Worm (Caenorhabditis elegans) whole organism, L4 larva: ENCODE measurements around the gene K07E3.2.

Experiments used
- D1046.2 ChIP-seq: fragments of 200-800 bp; sonication (Bioruptor generic); IDR thresholded peaks from 2 replicates; pipeline ENCODE4 v1.3.6; 2022; ENCODE audit warnings: missing genetic modification characterization, missing compliant biosample characterization
- F44E2.7 ChIP-seq: fragments of 200-800 bp; sonication (Bioruptor generic); IDR thresholded peaks from 2 replicates; pipeline ENCODE4 v2.1.2; 2022; ENCODE audit warnings: missing genetic modification characterization, missing compliant biosample characterization
- ZK546.5 ChIP-seq, 2 experiments: sonication (generic microtip); optimal IDR thresholded peaks; 2 replicates each; lab custom pipeline; 2017; ENCODE audit warnings: missing biosample characterization in 2 of 2, missing genetic modification characterization in 2 of 2
- ama-1 ChIP-seq: fragments of 150-350 bp; optimal IDR thresholded peaks from 2 replicates; lab custom pipeline; 2014; ENCODE audit warnings: inconsistent platforms, mixed read lengths
- egl-27 ChIP-seq: sonication (generic microtip); optimal IDR thresholded peaks from 3 replicates; lab custom pipeline; 2017; ENCODE audit warnings: missing biosample characterization, missing genetic modification reagents, missing genetic modification characterization
- lim-7 ChIP-seq: fragments of 200-800 bp; sonication (Bioruptor generic); IDR thresholded peaks from 2 replicates; pipeline ENCODE4 v1.3.6; 2022; ENCODE audit warnings: missing genetic modification characterization, missing compliant biosample characterization
- lin-13 ChIP-seq: fragments of 150-350 bp; optimal IDR thresholded peaks from 2 replicates; lab custom pipeline; 2014; ENCODE audit warnings: missing biosample characterization, missing genetic modification reagents, missing genetic modification characterization
- lin-39 ChIP-seq: fragments of 150-350 bp; optimal IDR thresholded peaks from 2 replicates; lab custom pipeline; 2014; ENCODE audit warnings: missing biosample characterization, missing genetic modification reagents, missing genetic modification characterization
- madf-5 ChIP-seq, 2 experiments: fragments of 200-800 bp; sonication (Bioruptor generic); IDR thresholded peaks; 2 replicates each; pipeline ENCODE4 v1.3.6; 2022; ENCODE audit warnings: missing compliant biosample characterization in 2 of 2, missing genetic modification characterization in 2 of 2
- snpc-1.2 ChIP-seq: fragments of 200-800 bp; sonication (Bioruptor generic); IDR thresholded peaks from 2 replicates; pipeline ENCODE4 v1.3.6; 2022; ENCODE audit warnings: missing genetic modification reagents, missing genetic modification characterization, missing compliant biosample characterization
- unc-62 ChIP-seq, 3 experiments: fragments of 150-350 bp in 1 of 3; sonication (generic microtip); optimal IDR thresholded peaks in 2 of 3; peaks in 1 of 3; 1 replicate in 1 of 3; 2 replicates in 2 of 3; lab custom pipeline; 2014 to 2017; ENCODE audit warnings: missing biosample characterization in 3 of 3, missing genetic modification characterization in 3 of 3, missing genetic modification reagents in 3 of 3, missing genotype in 1 of 3
- ztf-11 ChIP-seq: fragments of 150-350 bp; optimal IDR thresholded peaks from 2 replicates; lab custom pipeline; 2014; ENCODE audit warnings: missing biosample characterization, missing genetic modification characterization

DNA sequence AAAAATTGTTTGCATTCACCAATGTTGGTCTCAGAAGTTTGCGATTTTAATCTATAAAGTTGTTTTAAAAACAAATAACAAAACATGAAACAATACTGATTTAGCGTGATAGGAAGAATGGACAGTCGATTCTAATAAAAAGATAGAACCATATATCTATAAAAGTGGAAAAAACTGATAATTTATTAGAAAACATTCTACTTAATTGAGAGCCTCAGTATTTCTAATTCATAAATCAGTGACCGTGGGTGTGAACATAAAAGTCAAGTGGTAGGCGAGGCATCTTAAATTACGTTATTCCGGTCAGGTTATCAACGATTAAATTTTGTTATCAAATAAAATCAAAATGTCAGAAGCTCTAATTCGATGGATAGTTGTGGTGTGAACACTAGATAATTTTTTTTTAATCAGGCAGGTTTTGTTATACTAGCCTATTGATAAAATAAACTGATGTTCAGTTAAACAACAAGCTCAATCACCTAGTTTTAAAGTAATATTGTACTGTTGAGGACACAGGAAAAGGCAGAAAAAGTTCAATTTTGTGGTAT is 5.2 kb upstream of the K07E3.2 start, which contains the start of gene catp-5:
- TF ChIP-seq madf-5 (GFP tag; IDR thresholded peaks at IDR 0.05; lab: Robert Waterston, UW): no peak
- TF ChIP-seq D1046.2 (GFP tag; lab: Robert Waterston, UW): no peak
- TF ChIP-seq ama-1 (lab: Kevin White, UChicago): no peak
- no peak for TF ChIP-seq lin-39 (tag; lab: Kevin White, UChicago)
- no peak for TF ChIP-seq unc-62 (GFP tag; optimal IDR thresholded peaks at IDR 0.05 in 1 of 2; lab: Kevin White, UChicago)
- no peak for TF ChIP-seq unc-62 (tag; optimal IDR thresholded peaks at IDR 0.05; lab: Kevin White, UChicago)
- TF ChIP-seq snpc-1.2 (GFP tag; lab: Robert Waterston, UW): no peak
- no peak for TF ChIP-seq ztf-11
- TF ChIP-seq F44E2.7 (GFP tag; lab: Robert Waterston, UW): no peak
- no peak for TF ChIP-seq lin-13 (GFP tag; lab: Kevin White, UChicago)
- TF ChIP-seq lim-7: no peak
- TF ChIP-seq egl-27 (tag; lab: Kevin White, UChicago): no peak
- no peak for TF ChIP-seq ZK546.5 (tag; optimal IDR thresholded peaks at IDR 0.05; lab: Kevin White, UChicago)
